Worm (Caenorhabditis elegans): ENCODE measurements around the gene C29F5.1.
A peak's percentile ranks its signal among the peaks of the same experiment; 100 is the strongest.

DNA sequence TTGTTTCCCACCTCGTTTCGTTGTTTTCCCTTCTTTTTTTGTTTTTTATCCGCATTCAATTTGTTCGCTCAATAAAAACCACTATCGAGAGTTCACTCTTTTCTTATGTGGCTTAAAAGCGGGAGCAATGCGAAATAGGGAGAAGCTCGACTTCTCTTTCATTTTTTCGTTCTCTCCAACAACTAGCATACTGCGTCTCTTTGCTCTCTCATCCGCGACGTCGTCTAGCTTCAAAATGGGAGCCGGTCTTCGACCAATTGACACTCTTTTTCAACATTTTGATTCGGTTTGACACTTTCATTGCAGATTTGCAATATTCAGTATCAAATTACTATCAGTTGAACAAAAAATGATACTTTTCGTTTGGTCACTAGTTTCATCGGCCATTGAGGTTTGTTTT lies 29.4 kb upstream of the C29F5.1 start, which contains the start of gene bpl-1:
- TF ChIP-seq aly-2 (tag; optimal IDR thresholded peaks at IDR 0.05) (no peak), nhr-25 (tag; optimal IDR thresholded peaks at IDR 0.05) (no peak), ama-1 (optimal IDR thresholded peaks at IDR 0.05) (no peak), zag-1 (tag; optimal IDR thresholded peaks at IDR 0.05) (no peak), mdl-1 (tag; optimal IDR thresholded peaks at IDR 0.05) (no peak), nhr-11 (tag; optimal IDR thresholded peaks at IDR 0.05) (no peak), nhr-12 (tag; optimal IDR thresholded peaks at IDR 0.05) (no peak), elt-1 (tag; optimal IDR thresholded peaks at IDR 0.05) (no peak), unc-55 (GFP tag; optimal IDR thresholded peaks at IDR 0.05) (peak; percentile 13), lin-39 (tag; optimal IDR thresholded peaks at IDR 0.05) (no peak), nhr-10 (tag; optimal IDR thresholded peaks at IDR 0.05) (no peak), unc-39 (tag; optimal IDR thresholded peaks at IDR 0.05) (no peak), F13H6.1 (tag; optimal IDR thresholded peaks at IDR 0.05) (no peak)

All from whole organism, L2 larva.